Worm (Caenorhabditis elegans) whole organism, midembryonic: ENCODE results near the gene fbxa-153.

Experiments
- T22C8.4 ChIP-seq: fragments of 200-800 bp; sonication (Bioruptor generic); IDR thresholded peaks from 2 replicates; pipeline ENCODE4 v1.3.6; 2022; ENCODE audit warnings: missing genetic modification characterization, missing compliant biosample characterization
- cog-1 ChIP-seq: sonication (generic microtip); optimal IDR thresholded peaks from 2 replicates; lab custom pipeline; 2016; ENCODE audit warnings: missing genetic modification characterization, missing compliant biosample characterization
- flt-1 ChIP-seq: fragments of 200-800 bp; sonication (Bioruptor generic); IDR thresholded peaks from 2 replicates; pipeline ENCODE4 v1.3.6; 2022; ENCODE audit warnings: missing genetic modification characterization, missing compliant biosample characterization
- med-1 ChIP-seq: sonication (generic microtip); optimal IDR thresholded peaks from 2 replicates; lab custom pipeline; 2017; ENCODE audit warnings: missing genetic modification characterization, mild to moderate bottlenecking, missing compliant biosample characterization, antibody characterized with exemption, missing genetic modification reagents; ENCODE audit not compliant: insufficient read depth
- ref-1 ChIP-seq: fragments of 200-800 bp; sonication (Bioruptor generic); conservative IDR thresholded peaks from 2 replicates; pipeline ENCODE4 v1.3.6; 2022; ENCODE audit warnings: missing genetic modification reagents, missing genetic modification characterization, missing compliant biosample characterization
- tab-1 ChIP-seq: fragments of 200-800 bp; sonication (Bioruptor generic); IDR thresholded peaks from 2 replicates; pipeline ENCODE4 v1.3.6; 2022; ENCODE audit warnings: missing genetic modification characterization, missing compliant biosample characterization
- ztf-23 ChIP-seq: fragments of 200-800 bp; sonication (Bioruptor generic); IDR thresholded peaks from 2 replicates; pipeline ENCODE4 v1.3.6; 2022; ENCODE audit warnings: missing genetic modification reagents, missing genetic modification characterization, missing compliant biosample characterization
- ztf-29 ChIP-seq: fragments of 200-800 bp; sonication (Bioruptor generic); IDR thresholded peaks from 2 replicates; pipeline ENCODE4 v1.3.6; 2022; ENCODE audit warnings: missing genetic modification reagents, missing genetic modification characterization, missing compliant biosample characterization

DNA sequence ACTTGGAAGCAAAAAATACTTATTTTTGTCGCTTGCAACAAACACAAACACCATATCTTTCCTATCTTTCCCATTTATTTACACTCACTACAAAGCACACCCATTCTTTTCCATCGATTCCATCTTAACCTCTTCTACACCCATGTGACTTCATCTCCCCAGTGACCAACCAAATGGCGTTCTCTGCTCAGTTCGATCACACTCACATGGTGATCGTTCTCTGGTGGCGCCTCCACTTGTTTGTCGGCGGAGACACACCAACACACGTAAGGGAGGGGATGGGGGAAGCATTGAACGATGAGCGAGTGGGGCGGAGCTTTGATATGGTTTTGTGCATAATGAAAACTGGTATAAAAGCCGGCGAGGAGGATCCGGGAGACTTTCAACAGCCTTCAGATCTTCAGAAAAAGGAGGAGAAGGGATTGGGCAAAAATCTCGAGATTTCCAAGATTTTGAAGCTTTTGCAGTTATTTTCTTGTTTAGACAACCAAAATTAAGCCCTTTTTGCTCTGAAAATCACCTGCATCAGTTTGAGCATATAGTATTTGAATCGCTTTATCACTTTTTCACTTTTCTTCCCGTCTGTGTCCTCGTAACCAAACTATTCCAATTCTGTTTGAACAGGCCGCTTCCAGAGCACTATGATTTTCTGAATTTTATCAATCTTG is 43.5 kb downstream of the fbxa-153 start:
- TF ChIP-seq ztf-29 (no peak), T22C8.4 (no peak), ztf-23 (GFP tag; lab: Robert Waterston, UW) (no peak), tab-1 (GFP tag; lab: Robert Waterston, UW) (no peak), med-1 (no peak), cog-1 (no peak), flt-1 (no peak), ref-1 (GFP tag; lab: Robert Waterston, UW) (no peak)
